Fruit fly (Drosophila melanogaster) whole organism, embryonic: ENCODE data around the gene CG31103.

Experiments used
- Hmx ChIP-seq: fragments of 200-800 bp; sonication (Bioruptor generic); optimal IDR thresholded peaks from 2 replicates; lab custom pipeline; 2016; ENCODE audit warnings: missing biosample characterization, missing genetic modification characterization
- MBD-R2 ChIP-seq: fragments of 200-800 bp; sonication (Bioruptor generic); IDR thresholded peaks from 2 replicates; pipeline ENCODE4 v1.3.6; 2022; ENCODE audit warnings: missing biosample characterization, missing genetic modification characterization
- NFAT ChIP-seq: fragments of 200-800 bp; sonication (Bioruptor generic); IDR thresholded peaks from 2 replicates; pipeline ENCODE4 v1.3.6; 2022; ENCODE audit warnings: missing biosample characterization, missing genetic modification characterization
- abd-A ChIP-seq: fragments of 200-800 bp; sonication (Bioruptor generic); optimal IDR thresholded peaks from 3 replicates; lab custom pipeline; 2019; ENCODE audit warnings: missing biosample characterization, mild to moderate bottlenecking, missing genetic modification characterization, moderate library complexity
- peb ChIP-seq: fragments of 200-800 bp; sonication (Bioruptor generic); IDR thresholded peaks from 2 replicates; pipeline ENCODE4 v1.3.6; 2022; ENCODE audit warnings: missing biosample characterization, missing genetic modification characterization

DNA sequence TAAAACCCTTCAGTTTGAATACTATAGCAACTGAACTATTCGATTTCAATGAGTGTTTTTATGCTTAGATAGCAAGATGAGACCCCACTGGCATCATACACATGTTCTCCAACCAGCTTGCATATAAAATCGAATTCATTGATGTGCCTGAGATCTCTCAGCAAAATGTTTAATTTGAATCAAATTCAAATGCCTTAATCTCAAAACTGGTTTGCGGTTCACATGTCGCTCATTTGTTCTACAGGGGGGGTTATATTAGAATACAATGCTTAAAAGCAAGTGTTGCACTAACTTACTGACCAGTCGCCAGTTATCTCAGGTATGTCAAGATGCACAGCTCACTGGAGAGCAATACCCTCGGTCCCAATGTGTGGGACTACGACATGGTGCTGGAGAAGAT, at the start of gene CG31103:
- TF ChIP-seq NFAT (no peak), Hmx (GFP tag; lab: Kevin White, UChicago) (no peak), peb (GFP tag; lab: Robert Waterston, UW) (no peak), MBD-R2 (GFP tag; lab: Robert Waterston, UW) (no peak), abd-A (no peak)
